Worm (Caenorhabditis elegans): Measurements from ENCODE around the gene fbxa-219.
"Not testable (repeated sequence)": the region's sequence is repeated elsewhere in the genome, so short reads cannot be mapped to it uniquely, and the experiment has no call there.

Gene fbxa-219

ce11 chrIII:2291139-2291538 lies at the start of gene fbxa-219:
Gene fbxa-219 (plus strand): TSS chrIII:2291415.
- no peak for TF ChIP-seq him-1 (tag; optimal IDR thresholded peaks at IDR 0.05)
- no peak for TF ChIP-seq dao-5 (tag; optimal IDR thresholded peaks at IDR 0.05)
- no peak for TF ChIP-seq W03F9.2 (tag; optimal IDR thresholded peaks at IDR 0.05)

ce11 chrIII:2243617-2244016 lies 47.6 kb upstream of the fbxa-219 start:
- TF ChIP-seq W03F9.2 (tag; optimal IDR thresholded peaks at IDR 0.05) (no peak), him-1 (tag; optimal IDR thresholded peaks at IDR 0.05) (no peak), dao-5 (tag; optimal IDR thresholded peaks at IDR 0.05) (no peak)

- no peak for TF ChIP-seq W03F9.2 (tag; optimal IDR thresholded peaks at IDR 0.05)
- TF ChIP-seq him-1 (tag; optimal IDR thresholded peaks at IDR 0.05) = no peak
- TF ChIP-seq dao-5 (tag; optimal IDR thresholded peaks at IDR 0.05) = no peak
Observed at ce11 chrIII:2245727-2246126, 45.5 kb upstream of the fbxa-219 start, which contains the start of gene srd-67. Gene srd-67 (minus strand): TSS chrIII:2245827.

ce11 chrIII:2251348-2251747 lies 39.9 kb upstream of the fbxa-219 start, which contains the start of gene fbxa-7:
Gene fbxa-7 (minus strand): TSS chrIII:2251448.
- no peak for TF ChIP-seq him-1 (tag; optimal IDR thresholded peaks at IDR 0.05)
- TF ChIP-seq dao-5 (tag; optimal IDR thresholded peaks at IDR 0.05) = no peak
- TF ChIP-seq W03F9.2 (tag; optimal IDR thresholded peaks at IDR 0.05) = no peak

- TF ChIP-seq dao-5 (tag; optimal IDR thresholded peaks at IDR 0.05) (no peak), him-1 (tag; optimal IDR thresholded peaks at IDR 0.05) (no peak), W03F9.2 (tag; optimal IDR thresholded peaks at IDR 0.05) (no peak)
Observed at ce11 chrIII:2253027-2253499, 38.2 kb upstream of the fbxa-219 start, which contains the start of gene fbxa-73. Gene fbxa-73 (plus strand): TSS chrIII:2253449.

ce11 chrIII:2255522-2255921 lies 35.7 kb upstream of the fbxa-219 start, which contains the start of gene fbxa-71:
Gene fbxa-71 (plus strand): TSS chrIII:2255822.
- TF ChIP-seq W03F9.2 (tag; optimal IDR thresholded peaks at IDR 0.05) = no peak
- no peak for TF ChIP-seq him-1 (tag; optimal IDR thresholded peaks at IDR 0.05)
- no peak for TF ChIP-seq dao-5 (tag; optimal IDR thresholded peaks at IDR 0.05)

- no peak for TF ChIP-seq dao-5 (tag; optimal IDR thresholded peaks at IDR 0.05)
- no peak for TF ChIP-seq him-1 (tag; optimal IDR thresholded peaks at IDR 0.05)
- no peak for TF ChIP-seq W03F9.2 (tag; optimal IDR thresholded peaks at IDR 0.05)
Observed at ce11 chrIII:2258863-2259262, 32.4 kb upstream of the fbxa-219 start, which contains the start of gene fbxa-43. Gene fbxa-43 (minus strand): TSS chrIII:2258963.

ce11 chrIII:2259329-2259728 lies 31.9 kb upstream of the fbxa-219 start:
- no peak for TF ChIP-seq dao-5 (tag; optimal IDR thresholded peaks at IDR 0.05)
- TF ChIP-seq W03F9.2 (tag; optimal IDR thresholded peaks at IDR 0.05) = no peak
- TF ChIP-seq him-1 (tag; optimal IDR thresholded peaks at IDR 0.05) = no peak

- not testable (repeated sequence) for TF ChIP-seq him-1, W03F9.2, dao-5 (tag; optimal IDR thresholded peaks at IDR 0.05)
Observed at ce11 chrIII:2261353-2261752, 29.9 kb upstream of the fbxa-219 start, which contains the start of gene fbxa-42. Gene fbxa-42 (minus strand): TSS chrIII:2261453.

- TF ChIP-seq him-1 (tag; optimal IDR thresholded peaks at IDR 0.05) (no peak), W03F9.2 (tag; optimal IDR thresholded peaks at IDR 0.05) (no peak), dao-5 (tag; optimal IDR thresholded peaks at IDR 0.05) (no peak)
Observed at ce11 chrIII:2262942-2263341, 28.3 kb upstream of the fbxa-219 start, which contains the start of gene Y54F10BM.6. Gene Y54F10BM.6 (plus strand): TSS chrIII:2263242.

- TF ChIP-seq dao-5 (tag; optimal IDR thresholded peaks at IDR 0.05) (no peak), W03F9.2 (tag; optimal IDR thresholded peaks at IDR 0.05) (no peak), him-1 (tag; optimal IDR thresholded peaks at IDR 0.05) (no peak)
Observed at ce11 chrIII:2265986-2266701, 25.1 kb upstream of the fbxa-219 start, which contains the start of gene fbxa-9. Gene fbxa-9 (plus strand): TSS chrIII:2266651.

ce11 chrIII:2272075-2272474 lies 19.1 kb upstream of the fbxa-219 start, which contains the start of gene fbxa-48:
Gene fbxa-48 (minus strand): TSS chrIII:2272175.
- no peak for TF ChIP-seq W03F9.2 (tag; optimal IDR thresholded peaks at IDR 0.05)
- no peak for TF ChIP-seq dao-5 (tag; optimal IDR thresholded peaks at IDR 0.05)
- TF ChIP-seq him-1 (tag; optimal IDR thresholded peaks at IDR 0.05) = no peak

- TF ChIP-seq W03F9.2 (tag; optimal IDR thresholded peaks at IDR 0.05) = no peak
- no peak for TF ChIP-seq him-1 (tag; optimal IDR thresholded peaks at IDR 0.05)
- TF ChIP-seq dao-5 (tag; optimal IDR thresholded peaks at IDR 0.05) = no peak
Observed at ce11 chrIII:2272732-2273131, 18.5 kb upstream of the fbxa-219 start, which contains the start of gene fbxa-39. Gene fbxa-39 (plus strand): TSS chrIII:2273032.

- no peak for TF ChIP-seq dao-5 (tag; optimal IDR thresholded peaks at IDR 0.05)
- TF ChIP-seq W03F9.2 (tag; optimal IDR thresholded peaks at IDR 0.05) = no peak
- TF ChIP-seq him-1 (tag; optimal IDR thresholded peaks at IDR 0.05) = no peak
Observed at ce11 chrIII:2276842-2277241, 14.4 kb upstream of the fbxa-219 start, which contains the start of gene Y54F10BM.21. Gene Y54F10BM.21 (plus strand): TSS chrIII:2277142.

Measured in whole organism, L4/young adult.